Worm (Caenorhabditis elegans) whole organism, L4/young adult: ENCODE results near the gene gcy-33.
A peak's percentile ranks its signal among the peaks of the same experiment; 100 is the strongest.

Experiments used
- W03F9.2 ChIP-seq: fragments of 150-350 bp; optimal IDR thresholded peaks from 2 replicates; lab custom pipeline; 2014; ENCODE audit warnings: missing biosample characterization, missing genetic modification characterization
- dao-5 ChIP-seq: sonication (generic microtip); optimal IDR thresholded peaks from 2 replicates; lab custom pipeline; 2016; ENCODE audit warnings: missing genotype, missing genetic modification characterization, moderate library complexity, missing compliant biosample characterization
- him-1 ChIP-seq: sonication (generic microtip); optimal IDR thresholded peaks from 2 replicates; lab custom pipeline; 2016; ENCODE audit warnings: missing genotype, missing genetic modification reagents, missing genetic modification characterization, missing compliant biosample characterization

Gene gcy-33

DNA sequence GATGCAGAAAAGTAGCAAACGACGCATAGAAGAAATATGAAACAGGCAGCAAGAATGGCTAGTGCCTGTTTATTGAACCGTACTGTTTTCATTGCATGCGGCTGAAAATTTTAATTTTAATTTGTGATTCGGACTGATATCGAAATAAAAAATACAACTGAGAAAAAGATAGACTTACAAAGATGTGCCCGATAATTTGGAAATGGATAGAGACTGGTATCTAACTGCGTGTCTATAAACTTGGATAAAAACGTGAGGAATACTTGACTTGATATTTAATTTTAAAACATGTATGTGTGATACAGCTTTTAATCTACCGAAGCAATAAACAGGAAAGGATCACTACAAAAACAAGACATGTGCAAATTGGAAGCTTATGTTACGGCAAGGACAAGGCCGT lies 16.2 kb downstream of the gcy-33 start, which contains the start of gene mans-2:
Gene mans-2, minus strand, starts transcription at position 101 of the 400 bp plus-strand sequence.
- TF ChIP-seq him-1 (no peak), dao-5 (tag; lab: Kevin White, UChicago) (no peak), W03F9.2 (tag; lab: Kevin White, UChicago) (no peak)

- no peak for TF ChIP-seq him-1
- peak; percentile 68 for TF ChIP-seq W03F9.2 (tag; lab: Kevin White, UChicago)
- TF ChIP-seq dao-5 (tag; lab: Kevin White, UChicago), result no peak
These were observed 19.3 kb downstream of the gcy-33 start, which contains the start of gene rpt-1 for ce11 chrV:11982309-11982708. Gene rpt-1, minus strand, starts transcription at chrV:11982397.

DNA sequence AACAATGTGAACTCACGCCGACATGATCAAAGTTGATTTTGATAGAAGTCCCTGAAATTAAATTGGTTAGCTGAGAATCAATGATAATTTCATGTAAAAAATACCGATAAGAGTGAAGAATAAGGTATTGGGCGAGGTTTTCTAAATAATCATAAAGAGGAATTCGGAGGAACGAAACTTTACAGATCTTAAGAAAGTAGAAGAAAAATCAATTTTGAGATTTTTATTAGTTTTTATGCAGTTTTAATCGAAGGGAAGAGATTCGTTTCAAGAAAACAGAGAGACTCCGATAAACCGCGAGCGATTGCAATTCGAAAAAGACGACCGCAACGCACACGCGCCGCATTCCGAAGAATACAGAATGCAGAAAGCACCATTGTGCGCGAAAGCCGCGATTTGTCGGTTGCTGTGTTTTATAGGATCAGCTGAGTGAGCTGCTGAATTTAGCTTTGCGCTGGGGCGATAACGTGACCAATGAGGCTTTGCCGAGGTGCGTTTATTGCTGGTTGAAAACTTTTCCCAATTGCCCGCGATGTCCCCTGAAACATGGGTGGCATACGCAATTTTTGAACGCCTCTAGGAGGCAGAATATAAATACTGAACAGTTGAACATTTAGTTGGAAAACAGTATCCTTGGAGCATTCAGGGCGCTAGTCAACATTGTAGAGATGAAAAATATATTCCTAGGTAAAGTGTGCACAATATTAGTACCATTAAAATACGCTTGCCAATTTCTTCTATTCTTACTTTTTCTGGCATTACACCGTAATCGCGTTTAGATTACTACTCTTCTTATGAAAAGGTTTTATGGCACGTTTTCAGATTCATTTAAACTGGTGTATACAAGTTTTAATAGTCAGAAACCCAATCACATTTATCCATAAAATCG lies 21.7 kb downstream of the gcy-33 start, which contains the start of gene snr-4:
Gene snr-4, minus strand, starts transcription at position 51 of the 889 bp plus-strand sequence.
- peak; percentile 57 for TF ChIP-seq W03F9.2 (tag; lab: Kevin White, UChicago)
- peak; percentile 91 for TF ChIP-seq him-1
- peak; percentile 78 for TF ChIP-seq dao-5 (tag; lab: Kevin White, UChicago)

- TF ChIP-seq W03F9.2 (tag; lab: Kevin White, UChicago) (no peak), dao-5 (tag; lab: Kevin White, UChicago) (no peak), him-1 (no peak)
These were observed 23.4 kb downstream of the gcy-33 start, which contains the start of gene mif-2 for ce11 chrV:11978179-11978578. Gene mif-2, minus strand, starts transcription at chrV:11978459.

DNA sequence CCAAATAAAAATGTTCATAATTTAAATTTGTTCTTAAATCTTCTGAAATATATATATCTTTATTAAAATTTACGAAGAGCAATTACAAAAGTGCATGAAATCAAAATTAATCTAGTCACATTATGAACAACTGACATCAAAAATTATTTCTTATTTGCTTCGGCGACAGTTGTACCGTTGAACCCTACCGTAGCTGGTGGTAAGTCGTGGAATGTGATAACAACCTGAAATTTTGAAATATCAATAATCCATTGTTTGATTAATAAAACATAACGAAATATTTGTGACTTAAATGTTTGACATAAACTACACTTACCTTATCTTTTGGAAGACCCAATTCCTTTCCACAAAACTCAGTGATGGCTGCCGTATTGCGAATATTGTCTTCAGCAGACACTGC lies 24.9 kb downstream of the gcy-33 start:
- TF ChIP-seq him-1 (no peak), dao-5 (tag; lab: Kevin White, UChicago) (no peak), W03F9.2 (tag; lab: Kevin White, UChicago) (no peak)

ce11 chrV:11975233-11975632 lies 26.4 kb downstream of the gcy-33 start, which contains the start of gene cpr-1:
Gene cpr-1, plus strand, starts transcription at chrV:11975551.
- TF ChIP-seq dao-5 (tag; lab: Kevin White, UChicago) (no peak), him-1 (no peak), W03F9.2 (tag; lab: Kevin White, UChicago) (no peak)

- TF ChIP-seq W03F9.2 (tag; lab: Kevin White, UChicago) (no peak), dao-5 (tag; lab: Kevin White, UChicago) (no peak)
These were observed 36.9 kb downstream of the gcy-33 start, which contains the start of gene F58H1.7 for ce11 chrV:11964723-11965122. Gene F58H1.7, minus strand, starts transcription at chrV:11964823.

DNA sequence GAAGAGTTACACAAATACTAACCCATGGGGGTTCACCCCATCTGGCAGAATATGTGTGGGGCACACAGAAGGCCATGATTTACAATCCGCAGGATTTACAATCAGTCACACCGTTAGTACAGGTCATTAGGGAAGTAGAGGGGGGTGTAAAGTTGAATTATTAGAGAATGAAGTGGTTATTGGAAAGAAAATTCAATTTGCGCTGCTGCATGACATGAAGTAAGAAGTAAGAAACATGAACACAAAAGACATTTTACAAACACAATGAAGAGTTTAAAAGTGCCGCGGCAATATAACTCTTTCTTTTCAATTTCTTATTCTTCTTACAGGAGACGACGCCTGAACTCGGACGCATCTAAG lies 40.8 kb downstream of the gcy-33 start:
- TF ChIP-seq dao-5 (tag; lab: Kevin White, UChicago) (no peak), W03F9.2 (tag; lab: Kevin White, UChicago) (no peak), him-1 (no peak)

DNA sequence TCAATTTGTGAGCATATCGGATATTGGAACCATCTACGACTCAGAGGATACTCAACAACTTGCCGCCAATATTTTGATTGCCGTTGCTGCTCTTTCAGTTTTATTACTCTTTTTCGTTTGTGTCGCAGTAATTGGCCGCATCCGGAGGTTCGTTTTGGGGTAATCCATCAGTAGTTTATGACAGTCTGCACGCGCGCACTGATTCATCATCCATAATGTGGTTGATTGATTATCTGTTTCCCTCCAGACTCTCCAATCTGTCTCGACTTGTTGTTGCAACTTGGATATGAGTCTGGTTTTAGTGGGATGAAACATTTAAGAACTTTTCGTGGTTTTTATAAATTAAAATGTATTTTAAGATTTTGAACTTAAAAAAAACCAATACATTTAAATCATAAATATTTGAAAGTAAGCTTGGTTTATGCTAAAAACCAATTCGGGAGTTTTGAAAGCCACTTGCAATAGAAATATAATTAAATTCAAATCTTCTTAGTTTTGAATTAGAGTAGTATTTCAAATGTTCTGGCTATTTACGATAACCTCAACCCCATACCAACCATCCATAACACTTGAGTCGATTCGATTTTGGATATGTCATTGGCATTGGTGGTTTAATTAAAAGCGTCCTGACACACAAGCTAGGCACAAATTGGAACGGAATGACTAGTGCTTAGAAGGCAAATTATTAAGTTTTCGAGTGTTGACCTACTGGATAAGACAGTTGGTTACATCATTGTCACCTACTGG lies 41.3 kb downstream of the gcy-33 start:
- no peak for TF ChIP-seq him-1
- TF ChIP-seq dao-5 (tag; lab: Kevin White, UChicago), result no peak
- TF ChIP-seq W03F9.2 (tag; lab: Kevin White, UChicago), result no peak

DNA sequence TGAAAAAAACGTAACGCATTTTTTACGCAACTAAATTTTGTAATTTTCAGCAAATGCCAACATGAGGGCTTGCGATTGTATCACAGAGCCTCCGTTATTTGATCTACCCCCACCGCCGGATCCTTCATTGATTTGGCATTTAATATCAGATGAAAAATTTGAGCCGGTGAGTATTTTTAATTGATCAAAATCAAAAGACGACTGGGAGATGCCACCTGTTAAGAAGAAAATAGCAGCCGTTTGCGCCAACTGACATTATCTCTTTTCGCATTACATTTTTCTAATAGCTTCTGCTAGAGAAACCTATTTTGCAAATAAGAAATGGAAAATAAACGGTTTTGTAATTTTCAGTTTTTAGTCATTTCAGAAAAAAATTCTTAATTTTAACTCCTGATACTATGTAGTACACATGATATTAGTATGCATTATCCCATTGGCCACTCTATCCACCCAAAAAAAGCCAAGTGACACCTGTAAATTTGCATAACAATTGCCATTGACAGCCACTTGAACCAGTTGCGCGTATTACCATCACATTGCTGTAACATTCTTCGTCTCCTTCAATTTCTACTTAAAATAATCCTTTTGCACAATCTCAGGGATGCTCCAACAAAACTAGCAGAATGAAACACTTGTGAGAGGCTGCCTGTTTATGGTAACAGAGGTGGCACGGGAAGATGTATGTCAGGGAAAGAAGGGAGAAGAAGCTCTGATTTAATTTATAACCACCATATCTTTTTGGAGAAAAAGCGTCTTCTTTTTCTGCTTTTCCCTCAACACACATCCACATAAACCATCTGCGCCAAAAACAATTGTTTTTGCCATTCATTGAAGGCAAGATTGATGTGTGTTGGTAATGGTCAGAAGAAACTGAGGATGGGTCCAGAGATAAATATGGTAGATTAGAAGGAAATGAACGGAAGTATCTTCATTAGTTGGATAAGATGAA lies 43.0 kb downstream of the gcy-33 start, which contains the start of gene F58H1.5:
Gene F58H1.5, plus strand, starts transcription at position 51 of the 949 bp plus-strand sequence.
- TF ChIP-seq him-1 (no peak), W03F9.2 (tag; lab: Kevin White, UChicago) (no peak), dao-5 (tag; lab: Kevin White, UChicago) (no peak)

ce11 chrV:11955617-11956016 lies 46.0 kb downstream of the gcy-33 start:
- no peak for TF ChIP-seq him-1
- TF ChIP-seq dao-5 (tag; lab: Kevin White, UChicago), result no peak
- no peak for TF ChIP-seq W03F9.2 (tag; lab: Kevin White, UChicago)

- TF ChIP-seq him-1 (no peak), dao-5 (tag; lab: Kevin White, UChicago) (no peak), W03F9.2 (tag; lab: Kevin White, UChicago) (no peak)
These were observed 48.0 kb downstream of the gcy-33 start for ce11 chrV:11953621-11954020.
